Fruit fly (Drosophila melanogaster): ENCODE results near the gene CG13058.

Gene CG13058

dm6 chr3L:16286258-16286657 lies 42.4 kb upstream of the CG13058 start (continued):
- TF ChIP-seq CG4730 (GFP tag; IDR thresholded peaks at IDR 0.05) (no peak), CG18599 (GFP tag; optimal IDR thresholded peaks at IDR 0.05) (no peak), caup (GFP tag; optimal IDR thresholded peaks at IDR 0.05; ENCODE audit: severe bottlenecking) (no peak), CG7271 (tag; optimal IDR thresholded peaks at IDR 0.05) (no peak), CG8944 (GFP tag; optimal IDR thresholded peaks at IDR 0.05) (no peak), luna (GFP tag; optimal IDR thresholded peaks at IDR 0.05) (no peak), vfl (GFP tag; optimal IDR thresholded peaks at IDR 0.05) (no peak), CG11398 (GFP tag; optimal IDR thresholded peaks at IDR 0.05) (no peak), Ptx1 (GFP tag; IDR thresholded peaks at IDR 0.05) (peak; percentile 60; the same call in 1 of the 2 replicates), CG10209 (GFP tag; optimal IDR thresholded peaks at IDR 0.05) (no peak), dpn (GFP tag; optimal IDR thresholded peaks at IDR 0.05) (peak in 1 of 2 experiments; percentile 1), CG14860 (GFP tag; IDR thresholded peaks at IDR 0.05; ENCODE audit: partially characterized antibody) (no peak), scrt (GFP tag; optimal IDR thresholded peaks at IDR 0.05) (no peak), Hr51 (GFP tag; optimal IDR thresholded peaks at IDR 0.05) (peak in 1 of 2 experiments; percentile 67), HLH54F (GFP tag; optimal IDR thresholded peaks at IDR 0.05) (no peak), D (optimal IDR thresholded peaks at IDR 0.05) (no peak), D (GFP tag; optimal IDR thresholded peaks at IDR 0.05) (no peak), schlank (tag; optimal IDR thresholded peaks at IDR 0.05) (no peak), Ada2b (GFP tag; IDR thresholded peaks at IDR 0.05) (peak; percentile 20; the same call in 1 of the 2 replicates), lola (GFP tag; optimal IDR thresholded peaks at IDR 0.05) (no peak), peb (GFP tag; IDR thresholded peaks at IDR 0.05) (no peak), CG18262 (tag; optimal IDR thresholded peaks at IDR 0.05) (no peak), pfk (GFP tag; optimal IDR thresholded peaks at IDR 0.05) (no peak), danr (GFP tag; IDR thresholded peaks at IDR 0.05) (no peak), CG10565 (GFP tag; optimal IDR thresholded peaks at IDR 0.05) (no peak), hbn (GFP tag; IDR thresholded peaks at IDR 0.05; ENCODE audit: partially characterized antibody) (no peak), Dfd (GFP tag; optimal IDR thresholded peaks at IDR 0.05) (no peak), kay (GFP tag; optimal IDR thresholded peaks at IDR 0.05) (no peak), stwl (tag; optimal IDR thresholded peaks at IDR 0.05) (no peak), Dip3 (GFP tag; optimal IDR thresholded peaks at IDR 0.05) (no peak), Adf1 (GFP tag; IDR thresholded peaks at IDR 0.05) (no peak), sr (GFP tag; IDR thresholded peaks at IDR 0.05) (no peak), Kr (GFP tag; optimal IDR thresholded peaks at IDR 0.05) (no peak), Mad (GFP tag; optimal IDR thresholded peaks at IDR 0.05) (no peak), kni (GFP tag; optimal IDR thresholded peaks at IDR 0.05) (no peak), Hmx (GFP tag; optimal IDR thresholded peaks at IDR 0.05) (no peak), CG5245 (GFP tag; optimal IDR thresholded peaks at IDR 0.05) (no peak), Poxn (GFP tag; IDR thresholded peaks at IDR 0.05) (no peak), sob (GFP tag; IDR thresholded peaks at IDR 0.05) (no peak), CG43689 (GFP tag; IDR thresholded peaks at IDR 0.05) (no peak), usp (GFP tag; optimal IDR thresholded peaks at IDR 0.05) (no peak), MBD-R2 (GFP tag; IDR thresholded peaks at IDR 0.05) (no peak), CG10979 (tag; optimal IDR thresholded peaks at IDR 0.05) (no peak), Sin3A (optimal IDR thresholded peaks at IDR 0.05) (no peak), knrl (GFP tag; IDR thresholded peaks at IDR 0.05; ENCODE audit: partially characterized antibody) (no peak), H15 (GFP tag; IDR thresholded peaks at IDR 0.05) (no peak), CG11696 (GFP tag; IDR thresholded peaks at IDR 0.05) (no peak), CG4707 (GFP tag; optimal IDR thresholded peaks at IDR 0.05) (no peak), CG7987 (GFP tag; optimal IDR thresholded peaks at IDR 0.05) (no peak), Hey (tag; optimal IDR thresholded peaks at IDR 0.05) (no peak), CG12391 (tag; optimal IDR thresholded peaks at IDR 0.05) (no peak), CG4854 (GFP tag; optimal IDR thresholded peaks at IDR 0.05) (no peak)

Measured in whole organism, embryonic.